Worm (Caenorhabditis elegans): Measurements from ENCODE around the gene pro-2.
A peak's percentile ranks its signal among the peaks of the same experiment; 100 is the strongest.
"Not testable (repeated sequence)": the region's sequence is repeated elsewhere in the genome, so short reads cannot be mapped to it uniquely, and the experiment has no call there.

The pro-2 gene

ce11 chrII:10302646-10303045 lies 42.3 kb downstream of the pro-2 start, which contains the start of gene clpp-1 (continued):
- TF ChIP-seq tlp-1 (tag; optimal IDR thresholded peaks at IDR 0.05) (no peak), egl-27 (tag; optimal IDR thresholded peaks at IDR 0.05) (no peak), elt-3 (tag; optimal IDR thresholded peaks at IDR 0.05) (no peak), nhr-237 (tag; optimal IDR thresholded peaks at IDR 0.05) (no peak), nhr-20 (tag; optimal IDR thresholded peaks at IDR 0.05) (no peak), isw-1 (GFP tag; IDR thresholded peaks at IDR 0.05) (no peak), nhr-47 (tag; optimal IDR thresholded peaks at IDR 0.05) (no peak), ama-1 (optimal IDR thresholded peaks at IDR 0.05) (peak; percentile 20), tbx-2 (tag; optimal IDR thresholded peaks at IDR 0.05) (no peak), ceh-82 (tag; optimal IDR thresholded peaks at IDR 0.05) (no peak), lsy-2 (tag; optimal IDR thresholded peaks at IDR 0.05) (no peak), aly-2 (tag; optimal IDR thresholded peaks at IDR 0.05) (no peak), grh-1 (GFP tag; IDR thresholded peaks at IDR 0.05) (0 out of 2 replicates have a peak, but pooled peaks have one; percentile 9), aha-1 (tag; optimal IDR thresholded peaks at IDR 0.05) (no peak), lir-3 (tag; optimal IDR thresholded peaks at IDR 0.05; ENCODE audit: poor library complexity) (no peak), mep-1 (tag; optimal IDR thresholded peaks at IDR 0.05) (no peak), mdl-1 (tag; optimal IDR thresholded peaks at IDR 0.05) (no peak), efl-1 (optimal IDR thresholded peaks at IDR 0.05) (peak in 1 of 2 experiments; percentile 8), efl-1 (GFP tag; optimal IDR thresholded peaks at IDR 0.05 in 1 of 2) (peak in 1 of 2 experiments; percentile 84), alr-1 (tag; optimal IDR thresholded peaks at IDR 0.05; ENCODE audit: borderline replicate concordance) (no peak), sptf-1 (tag; optimal IDR thresholded peaks at IDR 0.05) (no peak), hpl-2 (GFP tag; optimal IDR thresholded peaks at IDR 0.05) (no peak), elt-2 (tag; optimal IDR thresholded peaks at IDR 0.05) (no peak), lin-13 (GFP tag; optimal IDR thresholded peaks at IDR 0.05) (no peak), pqm-1 (tag; optimal IDR thresholded peaks at IDR 0.05) (no peak), ztf-4 (tag; optimal IDR thresholded peaks at IDR 0.05) (peak; percentile 60), nhr-71 (tag; optimal IDR thresholded peaks at IDR 0.05) (peak; percentile 42), lin-15B (tag; optimal IDR thresholded peaks at IDR 0.05) (no peak), nhr-84 (tag; optimal IDR thresholded peaks at IDR 0.05) (no peak), mef-2 (tag; optimal IDR thresholded peaks at IDR 0.05) (no peak), C04F5.9 (tag; optimal IDR thresholded peaks at IDR 0.05) (no peak), fkh-4 (tag; optimal IDR thresholded peaks at IDR 0.05; ENCODE audit: borderline replicate concordance) (no peak), unc-86 (tag; optimal IDR thresholded peaks at IDR 0.05) (no peak), zip-4 (GFP tag; optimal IDR thresholded peaks at IDR 0.05) (no peak), hlh-17 (GFP tag; optimal IDR thresholded peaks at IDR 0.05; ENCODE audit: borderline replicate concordance) (no peak)

- not testable (repeated sequence) for TF ChIP-seq efl-1 (optimal IDR thresholded peaks at IDR 0.05)
- TF ChIP-seq efl-1 (GFP tag; optimal IDR thresholded peaks at IDR 0.05 in 1 of 2) (peak in 1 of 2 experiments; percentile 8), nhr-85 (tag) (peak; percentile 1)
Observed at ce11 chrII:10302141-10302574, 42.8 kb downstream of the pro-2 start.

- peak; percentile 78 for TF ChIP-seq isw-1 (GFP tag; IDR thresholded peaks at IDR 0.05)
- no peak for TF ChIP-seq nhr-28 (tag; optimal IDR thresholded peaks at IDR 0.05)
- peak; percentile 27 for TF ChIP-seq ama-1 (optimal IDR thresholded peaks at IDR 0.05)
- TF ChIP-seq nhr-90 (tag; optimal IDR thresholded peaks at IDR 0.05; ENCODE audit: poor library complexity) = peak; percentile 69
- TF ChIP-seq unc-86 (tag; optimal IDR thresholded peaks at IDR 0.05) = peak; percentile 71
- TF ChIP-seq aly-2 (tag; optimal IDR thresholded peaks at IDR 0.05) = peak; percentile 64
- peak; percentile 65 for TF ChIP-seq dsc-1 (tag; optimal IDR thresholded peaks at IDR 0.05)
- no peak for TF ChIP-seq sup-37 (GFP tag; optimal IDR thresholded peaks at IDR 0.05)
- TF ChIP-seq pax-3 (tag; optimal IDR thresholded peaks at IDR 0.05) = peak; percentile 74
- TF ChIP-seq hpl-2 (GFP tag; optimal IDR thresholded peaks at IDR 0.05) = no peak
- no peak for TF ChIP-seq ceh-63 (GFP tag; optimal IDR thresholded peaks at IDR 0.05)
- TF ChIP-seq dpl-1 (GFP tag; optimal IDR thresholded peaks at IDR 0.05) = peak; percentile 97 to 98 (median 97)
- peak; percentile 45 for TF ChIP-seq lin-39 (tag; optimal IDR thresholded peaks at IDR 0.05)
- TF ChIP-seq vab-15 (tag; optimal IDR thresholded peaks at IDR 0.05) = peak; percentile 68
- TF ChIP-seq egl-13 (tag; optimal IDR thresholded peaks at IDR 0.05) = peak; percentile 66
- no peak for TF ChIP-seq unc-30 (tag; optimal IDR thresholded peaks at IDR 0.05)
- no peak for TF ChIP-seq nhr-12 (tag; optimal IDR thresholded peaks at IDR 0.05)
- peak; percentile 87 for TF ChIP-seq nhr-47 (tag; optimal IDR thresholded peaks at IDR 0.05)
- peak; percentile 55 for TF ChIP-seq sox-4 (tag; optimal IDR thresholded peaks at IDR 0.05)
- peak; percentile 45 for TF ChIP-seq unc-130 (tag; optimal IDR thresholded peaks at IDR 0.05)
- TF ChIP-seq lsy-2 (tag; optimal IDR thresholded peaks at IDR 0.05) = peak; percentile 82 to 86
- peak; percentile 25 for TF ChIP-seq mef-2 (tag; optimal IDR thresholded peaks at IDR 0.05)
- TF ChIP-seq ets-5 (GFP tag; IDR thresholded peaks at IDR 0.05) = no peak
Observed at ce11 chrII:10300954-10301353, 44.0 kb downstream of the pro-2 start, which contains the start of gene mdt-22. TSS of gene mdt-22 (plus strand) at chrII:10301216.
